Fruit fly (Drosophila melanogaster) whole organism, larva: ENCODE results near the gene CG12716.

Experiments
- noc ChIP-seq: fragments of 200-800 bp; sonication (Bioruptor generic); optimal IDR thresholded peaks from 3 replicates; lab custom pipeline; 2019; ENCODE audit warnings: missing biosample characterization, mild to moderate bottlenecking, missing genetic modification characterization, moderate library complexity

CG12716 gene

dm6 chrX:12937825-12938520 is 38.1 kb downstream of the CG12716 start:
- TF ChIP-seq noc (tag; lab: Kevin White, UChicago): no peak

dm6 chrX:12929817-12930216 is 46.2 kb downstream of the CG12716 start:
- no peak for TF ChIP-seq noc (tag; lab: Kevin White, UChicago)

dm6 chrX:12927612-12928011 is 48.4 kb downstream of the CG12716 start:
- TF ChIP-seq noc (tag; lab: Kevin White, UChicago): no peak

dm6 chrX:12925426-12926256 is 50.4 kb downstream of the CG12716 start:
- TF ChIP-seq noc (tag; lab: Kevin White, UChicago): no peak
